Fruit fly (Drosophila melanogaster): ENCODE data around the gene Nmt.

DNA sequence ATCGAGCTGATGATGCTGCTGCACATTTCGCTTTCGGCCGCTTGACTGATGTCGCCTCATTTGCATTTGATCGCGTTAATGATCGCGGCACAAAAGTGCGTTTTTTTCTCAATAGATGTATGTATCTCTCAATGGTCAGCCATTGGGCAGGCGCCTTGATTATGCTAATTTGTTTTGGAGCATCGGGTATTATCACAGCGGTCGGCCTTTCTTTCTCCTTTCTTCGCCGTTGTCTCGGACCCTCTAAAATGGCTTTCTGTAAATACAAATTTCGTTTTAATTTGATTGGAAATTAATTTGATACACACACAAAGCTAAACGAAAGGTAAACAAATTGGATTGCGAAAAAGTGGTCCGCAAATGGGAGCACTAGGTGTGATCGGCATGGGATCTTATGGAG is 22.9 kb downstream of the Nmt start:
- TF ChIP-seq h (optimal IDR thresholded peaks at IDR 0.05) (no peak), insv (optimal IDR thresholded peaks at IDR 0.05) (no peak), ttk (optimal IDR thresholded peaks at IDR 0.05) (no peak)

Measured in Kc167 (cell line).